Fruit fly (Drosophila melanogaster): Measurements from ENCODE around the gene mys.

The mys gene

DNA sequence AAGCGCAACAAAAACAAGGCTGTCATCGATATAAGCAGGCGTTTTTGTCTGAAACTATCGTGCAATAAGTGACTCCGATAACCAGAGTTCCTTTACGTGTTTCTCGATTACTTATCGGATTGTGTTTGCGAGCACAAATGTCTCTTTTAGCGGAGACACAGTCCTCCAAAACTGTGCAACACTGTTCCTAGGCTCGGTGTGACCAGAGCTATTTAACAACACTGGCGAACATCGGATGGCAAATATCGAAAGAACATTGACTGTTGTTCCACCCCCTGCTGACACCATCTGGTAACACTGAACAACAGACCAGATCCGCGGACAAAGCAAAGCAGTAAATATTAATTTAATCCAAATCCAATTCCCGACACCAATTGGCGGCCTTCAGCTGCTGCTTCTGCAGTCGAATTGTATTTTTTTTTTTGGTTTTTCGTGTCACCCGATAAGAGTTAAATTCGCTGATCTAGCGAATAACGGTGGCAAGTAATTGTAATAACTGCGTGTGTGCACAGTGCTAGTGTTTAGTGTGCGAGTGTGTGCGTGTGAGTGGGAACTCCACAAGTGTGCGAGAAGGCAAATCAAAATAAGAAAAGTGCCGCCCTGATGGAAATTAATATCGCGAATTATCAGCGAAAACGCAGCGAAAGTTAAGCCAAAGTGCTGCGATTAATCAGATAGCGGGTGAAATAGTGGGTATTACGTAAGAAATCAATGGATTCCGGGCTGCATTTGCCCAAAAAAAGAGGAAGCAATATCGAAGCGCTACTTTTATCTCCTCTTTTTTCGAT, at the start of gene mys (continued):
- TF ChIP-seq Doc2 (GFP tag; IDR thresholded peaks at IDR 0.05) (no peak), CG17361 (GFP tag; IDR thresholded peaks at IDR 0.05) (peak; percentile 30; the same call in 1 of the 3 replicates), Dll (GFP tag; IDR thresholded peaks at IDR 0.05; ENCODE audit: partially characterized antibody) (peak; percentile 92), NfI (GFP tag; optimal IDR thresholded peaks at IDR 0.05) (peak; percentile 65), Antp (GFP tag; optimal IDR thresholded peaks at IDR 0.05) (peak; percentile 84), Adf1 (GFP tag; IDR thresholded peaks at IDR 0.05) (peak; percentile 15; the same call in 1 of the 2 replicates), Mad (GFP tag; optimal IDR thresholded peaks at IDR 0.05) (peak; percentile 64), BtbVII (GFP tag; optimal IDR thresholded peaks at IDR 0.05) (peak; percentile 73), Ssrp (tag; optimal IDR thresholded peaks at IDR 0.05) (no peak), NC2α (GFP tag; optimal IDR thresholded peaks at IDR 0.05) (peak; percentile 26), Bgb (GFP tag; IDR thresholded peaks at IDR 0.05; ENCODE audit: partially characterized antibody) (peak; percentile 98), fd102C (GFP tag; optimal IDR thresholded peaks at IDR 0.05) (no peak), CG11398 (GFP tag; optimal IDR thresholded peaks at IDR 0.05) (peak; percentile 34), CG7556 (GFP tag; optimal IDR thresholded peaks at IDR 0.05) (peak; percentile 7), CG10565 (GFP tag; optimal IDR thresholded peaks at IDR 0.05) (no peak), CG12299 (tag; optimal IDR thresholded peaks at IDR 0.05) (no peak), Hr39 (optimal IDR thresholded peaks at IDR 0.05) (no peak), Dip3 (GFP tag; optimal IDR thresholded peaks at IDR 0.05) (peak; percentile 76), CG17186 (GFP tag; optimal IDR thresholded peaks at IDR 0.05) (peak; percentile 91), sim (GFP tag; IDR thresholded peaks at IDR 0.05) (no peak), CG12219 (GFP tag; optimal IDR thresholded peaks at IDR 0.05) (peak; percentile 34), Ets97D (GFP tag; optimal IDR thresholded peaks at IDR 0.05) (peak; percentile 97), Doc3 (GFP tag; IDR thresholded peaks at IDR 0.05; ENCODE audit: partially characterized antibody) (peak; percentile 89), CG14050 (GFP tag; IDR thresholded peaks at IDR 0.05) (no peak), CG8924 (tag; optimal IDR thresholded peaks at IDR 0.05) (peak; percentile 10), slbo (GFP tag; IDR thresholded peaks at IDR 0.05) (peak; percentile 87), da (GFP tag; optimal IDR thresholded peaks at IDR 0.05) (peak; percentile 52), z (GFP tag; IDR thresholded peaks at IDR 0.05) (peak; percentile 71; the same call in 2 of the 3 replicates), Lim3 (GFP tag; IDR thresholded peaks at IDR 0.05) (no peak), CG10543 (GFP tag; optimal IDR thresholded peaks at IDR 0.05) (no peak), CG4282 (GFP tag; optimal IDR thresholded peaks at IDR 0.05) (peak; percentile 71), CG11723 (GFP tag; optimal IDR thresholded peaks at IDR 0.05) (no peak), seq (GFP tag; IDR thresholded peaks at IDR 0.05) (peak; percentile 76), CG3281 (GFP tag; optimal IDR thresholded peaks at IDR 0.05) (no peak), vvl (GFP tag; IDR thresholded peaks at IDR 0.05) (peak; percentile 85), emc (GFP tag; optimal IDR thresholded peaks at IDR 0.05) (peak; percentile 70), CG12104 (GFP tag; optimal IDR thresholded peaks at IDR 0.05) (peak; percentile 18), Poxn (GFP tag; IDR thresholded peaks at IDR 0.05) (no peak), Fer1 (GFP tag; optimal IDR thresholded peaks at IDR 0.05) (peak; percentile 73), zen (tag; optimal IDR thresholded peaks at IDR 0.05) (peak; percentile 61), dmrt11E (tag; optimal IDR thresholded peaks at IDR 0.05) (peak; percentile 39), CG1603 (tag; optimal IDR thresholded peaks at IDR 0.05) (peak; percentile 95), Gsc (GFP tag; IDR thresholded peaks at IDR 0.05) (no peak), oc (tag; optimal IDR thresholded peaks at IDR 0.05) (peak; percentile 40), tll (GFP tag; optimal IDR thresholded peaks at IDR 0.05) (no peak), ci (GFP tag; IDR thresholded peaks at IDR 0.05) (peak; percentile 83), Awh (GFP tag; IDR thresholded peaks at IDR 0.05) (no peak), ERR (GFP tag; optimal IDR thresholded peaks at IDR 0.05) (peak; percentile 63), CkIIα-i1 (GFP tag; IDR thresholded peaks at IDR 0.05) (no peak), Sox102F (GFP tag; optimal IDR thresholded peaks at IDR 0.05) (no peak)
